Worm (Caenorhabditis elegans): ENCODE measurements around the gene srw-7.

The srw-7 gene

ce11 chrV:3771437-3772256 is 34.4 kb upstream of the srw-7 start, which contains the start of the genes R08E5.1 and rips-1:
Gene R08E5.1, minus strand, starts transcription at chrV:3771518.
Gene rips-1, plus strand, starts transcription at chrV:3772021.
- no peak for TF ChIP-seq tra-4 (tag; optimal IDR thresholded peaks at IDR 0.05)
- TF ChIP-seq hmbx-1 (tag; optimal IDR thresholded peaks at IDR 0.05) = no peak
- no peak for TF ChIP-seq flt-1 (GFP tag; IDR thresholded peaks at IDR 0.05)
- no peak for TF ChIP-seq hnd-1 (tag; optimal IDR thresholded peaks at IDR 0.05)
- no peak for TF ChIP-seq ets-7 (tag; optimal IDR thresholded peaks at IDR 0.05)
- no peak for TF ChIP-seq hmg-4 (GFP tag; optimal IDR thresholded peaks at IDR 0.05)
- TF ChIP-seq ama-1 (optimal IDR thresholded peaks at IDR 0.05) = no peak
- no peak for TF ChIP-seq ceh-36 (tag; optimal IDR thresholded peaks at IDR 0.05)
- no peak for TF ChIP-seq tbx-37 (GFP tag; conservative IDR thresholded peaks at IDR 0.05)
- no peak for TF ChIP-seq sea-1 (GFP tag; conservative IDR thresholded peaks at IDR 0.05)
- no peak for TF ChIP-seq B0310.2 (tag; optimal IDR thresholded peaks at IDR 0.05)
- no peak for TF ChIP-seq ceh-13 (GFP tag; optimal IDR thresholded peaks at IDR 0.05)
- no peak for TF ChIP-seq pes-1 (GFP tag; IDR thresholded peaks at IDR 0.05)

ce11 chrV:3773618-3774017 is 32.4 kb upstream of the srw-7 start:
- TF ChIP-seq ceh-13 (GFP tag; optimal IDR thresholded peaks at IDR 0.05) (no peak), tbx-37 (GFP tag; conservative IDR thresholded peaks at IDR 0.05) (no peak), ceh-36 (tag; optimal IDR thresholded peaks at IDR 0.05) (no peak), scrt-1 (GFP tag; IDR thresholded peaks at IDR 0.05) (no peak), hmbx-1 (tag; optimal IDR thresholded peaks at IDR 0.05) (no peak), B0310.2 (tag; optimal IDR thresholded peaks at IDR 0.05) (no peak), hmg-4 (GFP tag; optimal IDR thresholded peaks at IDR 0.05) (no peak), pes-1 (GFP tag; IDR thresholded peaks at IDR 0.05) (no peak), sea-1 (GFP tag; conservative IDR thresholded peaks at IDR 0.05) (no peak), hnd-1 (tag; optimal IDR thresholded peaks at IDR 0.05) (no peak), aly-1 (tag; optimal IDR thresholded peaks at IDR 0.05) (no peak), ets-7 (tag; optimal IDR thresholded peaks at IDR 0.05) (no peak), ama-1 (optimal IDR thresholded peaks at IDR 0.05) (no peak), tra-4 (tag; optimal IDR thresholded peaks at IDR 0.05) (no peak), tbx-11 (GFP tag; IDR thresholded peaks at IDR 0.05) (no peak), F13C5.2 (tag; optimal IDR thresholded peaks at IDR 0.05) (no peak), flt-1 (GFP tag; IDR thresholded peaks at IDR 0.05) (no peak)

DNA sequence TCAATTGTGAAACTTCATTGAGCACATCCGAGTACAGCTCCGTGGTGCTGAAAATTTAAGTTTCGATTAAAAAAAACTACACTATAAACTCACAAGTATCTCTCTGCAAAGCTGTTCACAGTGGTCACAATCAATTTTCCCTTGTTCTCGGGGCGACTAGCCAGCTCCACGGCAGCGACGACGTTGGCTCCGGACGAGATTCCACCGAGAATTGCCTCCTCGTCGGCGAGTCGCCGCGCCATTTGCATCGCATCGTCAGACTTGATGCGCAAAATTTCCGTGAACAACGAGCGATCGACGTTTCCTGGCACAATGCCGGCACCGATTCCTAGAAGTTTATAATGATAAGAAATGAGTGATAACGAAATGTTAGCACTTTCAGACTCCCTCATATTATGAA is 31.4 kb upstream of the srw-7 start:
- TF ChIP-seq tbx-11 (GFP tag; IDR thresholded peaks at IDR 0.05) = no peak
- no peak for TF ChIP-seq ama-1 (optimal IDR thresholded peaks at IDR 0.05)
- no peak for TF ChIP-seq ets-7 (tag; optimal IDR thresholded peaks at IDR 0.05)
- no peak for TF ChIP-seq tbx-37 (GFP tag; conservative IDR thresholded peaks at IDR 0.05)
- TF ChIP-seq aly-1 (tag; optimal IDR thresholded peaks at IDR 0.05) = no peak
- TF ChIP-seq hmg-4 (GFP tag; optimal IDR thresholded peaks at IDR 0.05) = no peak
- TF ChIP-seq scrt-1 (GFP tag; IDR thresholded peaks at IDR 0.05) = no peak
- no peak for TF ChIP-seq pes-1 (GFP tag; IDR thresholded peaks at IDR 0.05)
- no peak for TF ChIP-seq B0310.2 (tag; optimal IDR thresholded peaks at IDR 0.05)
- no peak for TF ChIP-seq hnd-1 (tag; optimal IDR thresholded peaks at IDR 0.05)
- no peak for TF ChIP-seq ceh-36 (tag; optimal IDR thresholded peaks at IDR 0.05)
- no peak for TF ChIP-seq sea-1 (GFP tag; conservative IDR thresholded peaks at IDR 0.05)
- TF ChIP-seq flt-1 (GFP tag; IDR thresholded peaks at IDR 0.05) = no peak
- no peak for TF ChIP-seq F13C5.2 (tag; optimal IDR thresholded peaks at IDR 0.05)
- no peak for TF ChIP-seq tra-4 (tag; optimal IDR thresholded peaks at IDR 0.05)
- no peak for TF ChIP-seq hmbx-1 (tag; optimal IDR thresholded peaks at IDR 0.05)
- no peak for TF ChIP-seq ceh-13 (GFP tag; optimal IDR thresholded peaks at IDR 0.05)

- no peak for TF ChIP-seq tbx-11 (GFP tag; IDR thresholded peaks at IDR 0.05)
- TF ChIP-seq B0310.2 (tag; optimal IDR thresholded peaks at IDR 0.05) = no peak
- no peak for TF ChIP-seq ceh-36 (tag; optimal IDR thresholded peaks at IDR 0.05)
- no peak for TF ChIP-seq pes-1 (GFP tag; IDR thresholded peaks at IDR 0.05)
- TF ChIP-seq hmbx-1 (tag; optimal IDR thresholded peaks at IDR 0.05) = no peak
- TF ChIP-seq ceh-13 (GFP tag; optimal IDR thresholded peaks at IDR 0.05) = no peak
- TF ChIP-seq hmg-4 (GFP tag; optimal IDR thresholded peaks at IDR 0.05) = no peak
- no peak for TF ChIP-seq tbx-37 (GFP tag; conservative IDR thresholded peaks at IDR 0.05)
- no peak for TF ChIP-seq scrt-1 (GFP tag; IDR thresholded peaks at IDR 0.05)
- TF ChIP-seq tra-4 (tag; optimal IDR thresholded peaks at IDR 0.05) = no peak
- no peak for TF ChIP-seq hnd-1 (tag; optimal IDR thresholded peaks at IDR 0.05)
- no peak for TF ChIP-seq ama-1 (optimal IDR thresholded peaks at IDR 0.05)
- no peak for TF ChIP-seq aly-1 (tag; optimal IDR thresholded peaks at IDR 0.05)
- no peak for TF ChIP-seq flt-1 (GFP tag; IDR thresholded peaks at IDR 0.05)
- TF ChIP-seq sea-1 (GFP tag; conservative IDR thresholded peaks at IDR 0.05) = no peak
- no peak for TF ChIP-seq ets-7 (tag; optimal IDR thresholded peaks at IDR 0.05)
- no peak for TF ChIP-seq F13C5.2 (tag; optimal IDR thresholded peaks at IDR 0.05)
These were observed 29.9 kb upstream of the srw-7 start, which contains the start of gene cysl-3 for ce11 chrV:3776086-3776589. Gene cysl-3, minus strand, starts transcription at chrV:3776136.

ce11 chrV:3776946-3777345 is 29.1 kb upstream of the srw-7 start:
- no peak for TF ChIP-seq ets-7 (tag; optimal IDR thresholded peaks at IDR 0.05)
- no peak for TF ChIP-seq hmg-4 (GFP tag; optimal IDR thresholded peaks at IDR 0.05)
- TF ChIP-seq tbx-11 (GFP tag; IDR thresholded peaks at IDR 0.05) = no peak
- no peak for TF ChIP-seq ama-1 (optimal IDR thresholded peaks at IDR 0.05)
- no peak for TF ChIP-seq aly-1 (tag; optimal IDR thresholded peaks at IDR 0.05)
- TF ChIP-seq ceh-36 (tag; optimal IDR thresholded peaks at IDR 0.05) = no peak
- no peak for TF ChIP-seq hmbx-1 (tag; optimal IDR thresholded peaks at IDR 0.05)
- no peak for TF ChIP-seq scrt-1 (GFP tag; IDR thresholded peaks at IDR 0.05)
- no peak for TF ChIP-seq tra-4 (tag; optimal IDR thresholded peaks at IDR 0.05)
- TF ChIP-seq sea-1 (GFP tag; conservative IDR thresholded peaks at IDR 0.05) = no peak
- no peak for TF ChIP-seq flt-1 (GFP tag; IDR thresholded peaks at IDR 0.05)
- TF ChIP-seq B0310.2 (tag; optimal IDR thresholded peaks at IDR 0.05) = no peak
- TF ChIP-seq pes-1 (GFP tag; IDR thresholded peaks at IDR 0.05) = no peak
- no peak for TF ChIP-seq F13C5.2 (tag; optimal IDR thresholded peaks at IDR 0.05)
- no peak for TF ChIP-seq tbx-37 (GFP tag; conservative IDR thresholded peaks at IDR 0.05)

DNA sequence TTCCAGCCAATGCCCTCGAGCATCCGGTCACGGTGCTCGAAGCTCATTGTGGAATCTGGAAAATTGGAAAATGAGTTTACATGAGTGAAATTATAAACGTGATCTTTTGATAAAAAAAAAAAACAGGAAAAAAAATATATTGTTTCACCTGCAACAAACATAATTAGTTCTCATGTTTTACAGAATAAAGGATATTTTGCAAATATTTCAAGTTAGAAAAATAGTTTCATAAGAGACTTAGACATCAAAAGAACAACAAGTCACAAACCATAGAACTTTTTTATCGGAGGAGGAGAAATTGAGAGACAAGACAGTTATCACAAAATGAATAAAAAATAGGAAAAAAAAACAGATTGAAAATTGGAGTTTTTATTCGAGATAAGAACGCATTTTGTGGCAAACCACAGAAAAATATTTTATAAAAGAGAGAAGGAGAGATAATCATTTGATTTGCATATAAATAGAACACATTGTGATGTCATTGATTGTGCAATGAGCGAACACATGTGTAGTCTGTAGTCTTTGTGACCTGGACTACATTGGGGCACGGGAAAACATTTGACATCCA is 21.8 kb upstream of the srw-7 start, which contains the start of gene R08F11.1:
TSS of gene R08F11.1 (minus strand) at position 51 of the 568 bp plus-strand sequence.
- TF ChIP-seq tbx-11 (GFP tag; IDR thresholded peaks at IDR 0.05) = no peak
- TF ChIP-seq F13C5.2 (tag; optimal IDR thresholded peaks at IDR 0.05) = no peak
